Worm (Caenorhabditis elegans): ENCODE measurements around the gene srx-130.

srx-130 gene

ce11 chrV:13873323-13873722, 30.1 kb downstream of the srx-130 start:
- TF ChIP-seq ceh-16 (tag; optimal IDR thresholded peaks at IDR 0.05) (no peak), unc-39 (tag; optimal IDR thresholded peaks at IDR 0.05) (no peak), ztf-11 (tag; optimal IDR thresholded peaks at IDR 0.05) (no peak), F13H6.1 (tag; optimal IDR thresholded peaks at IDR 0.05) (no peak), skn-1 (tag; optimal IDR thresholded peaks at IDR 0.05) (no peak), sma-3 (GFP tag; optimal IDR thresholded peaks at IDR 0.05) (no peak), ztf-4 (tag; optimal IDR thresholded peaks at IDR 0.05) (no peak), unc-62 (GFP tag; optimal IDR thresholded peaks at IDR 0.05) (no peak), nhr-6 (tag; optimal IDR thresholded peaks at IDR 0.05) (no peak)

- TF ChIP-seq egl-27 (tag; optimal IDR thresholded peaks at IDR 0.05) (no peak), lin-11 (tag; optimal IDR thresholded peaks at IDR 0.05) (no peak), ztf-1 (GFP tag; conservative IDR thresholded peaks at IDR 0.05) (no peak), mab-5 (tag; optimal IDR thresholded peaks at IDR 0.05) (no peak), nhr-25 (tag; optimal IDR thresholded peaks at IDR 0.05) (no peak), ceh-16 (tag; optimal IDR thresholded peaks at IDR 0.05) (no peak), ama-1 (optimal IDR thresholded peaks at IDR 0.05) (no peak), zag-1 (tag; optimal IDR thresholded peaks at IDR 0.05) (no peak), mdl-1 (tag; optimal IDR thresholded peaks at IDR 0.05) (no peak), nhr-11 (tag; optimal IDR thresholded peaks at IDR 0.05) (no peak), lin-39 (tag; optimal IDR thresholded peaks at IDR 0.05) (no peak), blmp-1 (tag; optimal IDR thresholded peaks at IDR 0.05; ENCODE audit: insufficient read depth) (no peak)
Measured at ce11 chrV:13876529-13876928, 33.3 kb downstream of the srx-130 start, which contains the start of gene T22G5.1. T22G5.1 (plus strand) TSS chrV:13876829.

- TF ChIP-seq C34F6.9 (tag; optimal IDR thresholded peaks at IDR 0.05) (no peak), unc-39 (tag; optimal IDR thresholded peaks at IDR 0.05) (no peak), nhr-10 (tag; optimal IDR thresholded peaks at IDR 0.05) (no peak), crh-2 (tag; optimal IDR thresholded peaks at IDR 0.05) (peak; percentile 37), zag-1 (tag; optimal IDR thresholded peaks at IDR 0.05) (no peak), sem-4 (tag; optimal IDR thresholded peaks at IDR 0.05) (no peak), fos-1 (tag; optimal IDR thresholded peaks at IDR 0.05) (peak; percentile 63), aly-2 (tag; optimal IDR thresholded peaks at IDR 0.05) (no peak), sma-3 (GFP tag; optimal IDR thresholded peaks at IDR 0.05) (peak; percentile 25), mbf-1 (tag; optimal IDR thresholded peaks at IDR 0.05) (no peak), gmeb-1 (tag; optimal IDR thresholded peaks at IDR 0.05) (peak; percentile 7), nhr-11 (tag; optimal IDR thresholded peaks at IDR 0.05) (no peak), nhr-23 (tag; optimal IDR thresholded peaks at IDR 0.05) (no peak), egl-27 (tag; optimal IDR thresholded peaks at IDR 0.05) (no peak), sma-9 (GFP tag; optimal IDR thresholded peaks at IDR 0.05) (peak; percentile 71), sma-9 (tag; optimal IDR thresholded peaks at IDR 0.05) (no peak), nhr-25 (tag; optimal IDR thresholded peaks at IDR 0.05) (peak; percentile 30)
Measured at ce11 chrV:13878226-13878625, 35.0 kb downstream of the srx-130 start.

DNA sequence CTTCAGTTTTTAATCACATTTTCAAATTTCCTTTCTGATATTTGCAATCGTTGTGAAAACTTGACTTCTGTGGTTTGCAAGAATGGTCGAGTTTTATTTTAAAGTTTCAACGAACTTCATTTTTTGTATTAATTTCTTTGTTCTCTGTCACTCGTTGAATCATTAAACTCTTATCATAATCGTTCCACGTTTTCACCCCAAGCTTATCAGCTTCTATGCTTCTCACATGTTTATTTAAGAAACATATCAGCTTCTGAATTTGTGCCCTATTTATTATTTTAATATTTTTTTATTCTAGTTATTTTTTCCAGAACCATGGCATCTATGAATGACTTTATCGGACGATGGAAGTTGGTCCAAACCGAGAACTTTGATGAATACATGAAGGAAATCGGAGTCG, 36.0 kb downstream of the srx-130 start, which contains the start of gene lbp-7:
lbp-7 (plus strand) TSS at position 312 of the 400 bp plus-strand sequence.
- TF ChIP-seq fos-1 (tag; optimal IDR thresholded peaks at IDR 0.05) (peak; percentile 94), crh-2 (tag; optimal IDR thresholded peaks at IDR 0.05) (peak; percentile 66), sma-9 (GFP tag; optimal IDR thresholded peaks at IDR 0.05) (peak; percentile 70), sma-9 (tag; optimal IDR thresholded peaks at IDR 0.05) (no peak), nhr-6 (tag; optimal IDR thresholded peaks at IDR 0.05) (no peak)

DNA sequence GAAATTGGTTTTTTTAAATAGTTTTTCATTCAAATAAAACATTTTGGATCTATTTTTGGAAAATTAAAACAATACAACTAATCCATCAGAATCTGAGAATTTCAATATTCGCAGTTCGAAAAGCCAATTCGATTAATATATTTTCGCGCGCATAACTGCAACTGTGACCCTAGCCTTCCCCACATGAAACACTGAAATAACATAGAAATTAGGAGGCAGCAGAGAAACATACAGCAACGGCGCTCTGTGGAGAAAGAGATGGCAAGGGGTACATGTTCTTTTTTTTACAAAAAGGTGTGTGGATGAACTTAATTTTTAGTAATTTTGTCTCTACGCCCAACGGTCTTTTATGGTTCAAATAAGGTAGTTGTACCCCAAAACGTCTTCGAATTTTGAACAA, 36.9 kb downstream of the srx-130 start:
- no peak for TF ChIP-seq unc-39 (tag; optimal IDR thresholded peaks at IDR 0.05)
- TF ChIP-seq C34F6.9 (tag; optimal IDR thresholded peaks at IDR 0.05), result peak; percentile 33
- TF ChIP-seq fos-1 (tag; optimal IDR thresholded peaks at IDR 0.05), result no peak
- TF ChIP-seq sma-3 (GFP tag; optimal IDR thresholded peaks at IDR 0.05), result no peak
- TF ChIP-seq ztf-4 (tag; optimal IDR thresholded peaks at IDR 0.05), result no peak
- no peak for TF ChIP-seq nhr-12 (tag; optimal IDR thresholded peaks at IDR 0.05)
- TF ChIP-seq F13H6.1 (tag; optimal IDR thresholded peaks at IDR 0.05), result no peak

- TF ChIP-seq R02D3.7 (tag; optimal IDR thresholded peaks at IDR 0.05), result no peak
- no peak for TF ChIP-seq blmp-1 (tag; optimal IDR thresholded peaks at IDR 0.05; ENCODE audit: insufficient read depth)
- no peak for TF ChIP-seq ZK546.5 (tag; optimal IDR thresholded peaks at IDR 0.05)
- no peak for TF ChIP-seq gmeb-1 (tag; optimal IDR thresholded peaks at IDR 0.05)
- TF ChIP-seq C34F6.9 (tag; optimal IDR thresholded peaks at IDR 0.05), result no peak
- no peak for TF ChIP-seq lin-13 (GFP tag; optimal IDR thresholded peaks at IDR 0.05)
- TF ChIP-seq nhr-12 (tag; optimal IDR thresholded peaks at IDR 0.05), result no peak
- TF ChIP-seq snpc-4 (tag; optimal IDR thresholded peaks at IDR 0.05), result no peak
- TF ChIP-seq fos-1 (tag; optimal IDR thresholded peaks at IDR 0.05), result no peak
- no peak for TF ChIP-seq ceh-16 (tag; optimal IDR thresholded peaks at IDR 0.05)
- TF ChIP-seq ztf-11 (tag; optimal IDR thresholded peaks at IDR 0.05), result no peak
- TF ChIP-seq skn-1 (tag; optimal IDR thresholded peaks at IDR 0.05), result no peak
- TF ChIP-seq nhr-77 (tag; optimal IDR thresholded peaks at IDR 0.05), result no peak
- TF ChIP-seq alr-1 (tag; optimal IDR thresholded peaks at IDR 0.05), result no peak
- TF ChIP-seq sma-3 (GFP tag; optimal IDR thresholded peaks at IDR 0.05), result no peak
- TF ChIP-seq dmd-4 (tag; optimal IDR thresholded peaks at IDR 0.05), result no peak
- TF ChIP-seq nhr-129 (tag; optimal IDR thresholded peaks at IDR 0.05), result no peak
- TF ChIP-seq F13H6.1 (tag; optimal IDR thresholded peaks at IDR 0.05), result no peak
Measured at ce11 chrV:13880607-13881006, 37.4 kb downstream of the srx-130 start, which contains the start of gene T22G5.3. T22G5.3 (plus strand) TSS chrV:13880907.

Data from whole organism, L2 larva.